Worm (Caenorhabditis elegans) whole organism, L4/young adult: Measurements from ENCODE around the gene hot-1.

ENCODE experiments used
- W03F9.2 ChIP-seq: fragments of 150-350 bp; optimal IDR thresholded peaks from 2 replicates; lab custom pipeline; 2014; ENCODE audit warnings: missing biosample characterization, missing genetic modification characterization
- dao-5 ChIP-seq: sonication (generic microtip); optimal IDR thresholded peaks from 2 replicates; lab custom pipeline; 2016; ENCODE audit warnings: missing genotype, missing genetic modification characterization, moderate library complexity, missing compliant biosample characterization
- him-1 ChIP-seq: sonication (generic microtip); optimal IDR thresholded peaks from 2 replicates; lab custom pipeline; 2016; ENCODE audit warnings: missing genotype, missing genetic modification reagents, missing genetic modification characterization, missing compliant biosample characterization

The hot-1 gene

ce11 chrV:14620835-14621234, at the start of gene hot-1:
Gene hot-1, plus strand, starts transcription at chrV:14621135.
- TF ChIP-seq W03F9.2 (tag; lab: Kevin White, UChicago) (no peak), dao-5 (tag; lab: Kevin White, UChicago) (no peak), him-1 (tag; lab: Kevin White, UChicago) (no peak)

ce11 chrV:14576745-14577373, 44.1 kb upstream of the hot-1 start:
- TF ChIP-seq dao-5 (tag; lab: Kevin White, UChicago), result no peak
- TF ChIP-seq W03F9.2 (tag; lab: Kevin White, UChicago), result no peak
- TF ChIP-seq him-1 (tag; lab: Kevin White, UChicago), result no peak

- TF ChIP-seq him-1 (tag; lab: Kevin White, UChicago), result no peak
- TF ChIP-seq dao-5 (tag; lab: Kevin White, UChicago), result no peak
- TF ChIP-seq W03F9.2 (tag; lab: Kevin White, UChicago), result no peak
Observed at ce11 chrV:14579619-14580018, 41.3 kb upstream of the hot-1 start, which contains the start of gene gar-3. Gene gar-3, minus strand, starts transcription at chrV:14579719.

ce11 chrV:14585351-14585750, 35.6 kb upstream of the hot-1 start, which contains the start of gene Y40H4A.2:
Gene Y40H4A.2, minus strand, starts transcription at chrV:14585451.
- TF ChIP-seq him-1 (tag; lab: Kevin White, UChicago) (no peak), W03F9.2 (tag; lab: Kevin White, UChicago) (no peak), dao-5 (tag; lab: Kevin White, UChicago) (no peak)

- no peak for TF ChIP-seq dao-5 (tag; lab: Kevin White, UChicago)
- TF ChIP-seq W03F9.2 (tag; lab: Kevin White, UChicago), result no peak
- TF ChIP-seq him-1 (tag; lab: Kevin White, UChicago), result no peak
Observed at ce11 chrV:14594103-14594502, 26.8 kb upstream of the hot-1 start.

- TF ChIP-seq dao-5 (tag; lab: Kevin White, UChicago) (no peak), W03F9.2 (tag; lab: Kevin White, UChicago) (no peak), him-1 (tag; lab: Kevin White, UChicago) (no peak)
Observed at ce11 chrV:14594943-14595342, 26.0 kb upstream of the hot-1 start.

ce11 chrV:14595984-14596383, 25.0 kb upstream of the hot-1 start:
- no peak for TF ChIP-seq him-1 (tag; lab: Kevin White, UChicago)
- no peak for TF ChIP-seq dao-5 (tag; lab: Kevin White, UChicago)
- no peak for TF ChIP-seq W03F9.2 (tag; lab: Kevin White, UChicago)

- TF ChIP-seq him-1 (tag; lab: Kevin White, UChicago) (no peak), dao-5 (tag; lab: Kevin White, UChicago) (no peak), W03F9.2 (tag; lab: Kevin White, UChicago) (no peak)
Observed at ce11 chrV:14597005-14597680, 23.8 kb upstream of the hot-1 start, which contains the start of gene pes-9. Gene pes-9, minus strand, starts transcription at chrV:14597034.

- no peak for TF ChIP-seq W03F9.2 (tag; lab: Kevin White, UChicago)
- TF ChIP-seq him-1 (tag; lab: Kevin White, UChicago), result no peak
- TF ChIP-seq dao-5 (tag; lab: Kevin White, UChicago), result no peak
Observed at ce11 chrV:14597681-14598184, 23.2 kb upstream of the hot-1 start, which contains the start of gene R11H6.2. Gene R11H6.2, plus strand, starts transcription at chrV:14598006.

ce11 chrV:14599972-14600371, 21.0 kb upstream of the hot-1 start, which contains the start of gene glb-22:
Gene glb-22, plus strand, starts transcription at chrV:14600272.
- TF ChIP-seq him-1 (tag; lab: Kevin White, UChicago) (no peak), W03F9.2 (tag; lab: Kevin White, UChicago) (no peak), dao-5 (tag; lab: Kevin White, UChicago) (no peak)

- TF ChIP-seq W03F9.2 (tag; lab: Kevin White, UChicago) (no peak), dao-5 (tag; lab: Kevin White, UChicago) (no peak)
Observed at ce11 chrV:14603755-14604154, 17.2 kb upstream of the hot-1 start.

ce11 chrV:14609643-14610042, 11.3 kb upstream of the hot-1 start, which contains the start of gene R11H6.4:
Gene R11H6.4, plus strand, starts transcription at chrV:14609943.
- no peak for TF ChIP-seq him-1 (tag; lab: Kevin White, UChicago)
- TF ChIP-seq W03F9.2 (tag; lab: Kevin White, UChicago), result no peak
- TF ChIP-seq dao-5 (tag; lab: Kevin White, UChicago), result no peak

ce11 chrV:14610781-14611180, 10.2 kb upstream of the hot-1 start:
- TF ChIP-seq W03F9.2 (tag; lab: Kevin White, UChicago) (no peak), him-1 (tag; lab: Kevin White, UChicago) (no peak), dao-5 (tag; lab: Kevin White, UChicago) (no peak)
